Fruit fly (Drosophila melanogaster): ENCODE measurements around the gene side-IV.

- TF ChIP-seq cyc (GFP tag; optimal IDR thresholded peaks at IDR 0.05) (no peak), fkh (GFP tag; optimal IDR thresholded peaks at IDR 0.05) (peak; percentile 74), lz (GFP tag; optimal IDR thresholded peaks at IDR 0.05) (no peak), CG8119 (GFP tag; IDR thresholded peaks at IDR 0.05) (no peak)
These were observed 8.7 kb upstream of the side-IV start for dm6 chr3R:13441703-13442102.
